Fruit fly (Drosophila melanogaster) whole organism, wandering third instar larva: Measurements from ENCODE around the gene msl-1.

Experiments used
- Abd-B ChIP-seq: fragments of >200 bp; optimal IDR thresholded peaks from 2 replicates; lab custom pipeline; 2017; ENCODE audit warnings: missing biosample characterization, missing genetic modification characterization
- CG32264 ChIP-seq: fragments of 200-800 bp; sonication (Bioruptor generic); optimal IDR thresholded peaks from 2 replicates; lab custom pipeline; 2016; ENCODE audit warnings: missing biosample characterization, missing genetic modification characterization
- CG9705 ChIP-seq: fragments of 200-800 bp; sonication (Bioruptor generic); optimal IDR thresholded peaks from 2 replicates; lab custom pipeline; 2018; ENCODE audit warnings: missing biosample characterization, mild to moderate bottlenecking, missing genetic modification characterization
- CrebA ChIP-seq: fragments of 200-800 bp; sonication (Bioruptor generic); optimal IDR thresholded peaks from 2 replicates; lab custom pipeline; 2016; ENCODE audit warnings: missing biosample characterization, mild to moderate bottlenecking, missing genetic modification characterization, borderline replicate concordance
- Dfd ChIP-seq: fragments of >200 bp; optimal IDR thresholded peaks from 2 replicates; lab custom pipeline; 2017; ENCODE audit warnings: missing biosample characterization, missing genetic modification characterization
- Dif ChIP-seq: fragments of 200-275, 200-300 bp; sonication (Bioruptor generic); optimal IDR thresholded peaks from 2 replicates; lab custom pipeline; 2018; ENCODE audit warnings: missing biosample characterization, missing genetic modification characterization; ENCODE audit not compliant: partially characterized antibody
- GATAd ChIP-seq: sonication (Bioruptor generic); optimal IDR thresholded peaks from 2 replicates; lab custom pipeline; 2016; ENCODE audit warnings: missing biosample characterization, missing genetic modification characterization
- HLH106 ChIP-seq: fragments of 200-800 bp; optimal IDR thresholded peaks from 3 replicates; lab custom pipeline; 2019; ENCODE audit warnings: missing biosample characterization, mild to moderate bottlenecking, missing genetic modification characterization, moderate library complexity
- Hnf4 ChIP-seq: fragments of 200-800 bp; sonication (Bioruptor generic); optimal IDR thresholded peaks from 2 replicates; lab custom pipeline; 2016; ENCODE audit warnings: missing biosample characterization, mild to moderate bottlenecking, missing genetic modification characterization
- Hr78 ChIP-seq: fragments of >200 bp; optimal IDR thresholded peaks from 2 replicates; lab custom pipeline; 2017; ENCODE audit warnings: missing biosample characterization, missing genetic modification characterization
- Hr83 ChIP-seq: fragments of 200-300 bp; sonication (Bioruptor generic); optimal IDR thresholded peaks from 2 replicates; lab custom pipeline; 2016; ENCODE audit warnings: missing biosample characterization, mild to moderate bottlenecking, missing genetic modification characterization, moderate library complexity; ENCODE audit not compliant: poor library complexity, severe bottlenecking
- Jra ChIP-seq: sonication (Bioruptor generic); optimal IDR thresholded peaks from 2 replicates; lab custom pipeline; 2016; ENCODE audit warnings: missing biosample characterization, missing genetic modification characterization
- Mio ChIP-seq: sonication (Bioruptor generic); optimal IDR thresholded peaks from 2 replicates; lab custom pipeline; 2016; ENCODE audit warnings: missing biosample characterization, missing genetic modification characterization
- Myc ChIP-seq: fragments of >200 bp; optimal IDR thresholded peaks from 2 replicates; lab custom pipeline; 2017
- N ChIP-seq: fragments of >200 bp; optimal IDR thresholded peaks from 2 replicates; lab custom pipeline; 2018; ENCODE audit warnings: missing biosample characterization, missing external identifiers, missing genetic modification characterization
- OdsH ChIP-seq: fragments of 200-800 bp; sonication (Bioruptor generic); optimal IDR thresholded peaks from 2 replicates; lab custom pipeline; 2016; ENCODE audit warnings: missing biosample characterization, mild to moderate bottlenecking, missing genetic modification characterization
- Rel ChIP-seq, 2 experiments: fragments of 200-800 bp; sonication (Bioruptor generic) in 1 of 2; optimal IDR thresholded peaks; 2 replicates in 1 of 2; 3 replicates in 1 of 2; lab custom pipeline; 2016 to 2019; ENCODE audit warnings: mild to moderate bottlenecking in 2 of 2, missing biosample characterization in 2 of 2, missing genetic modification characterization in 2 of 2, moderate library complexity in 1 of 2
- Sp1 ChIP-seq: fragments of 200-800 bp; sonication (Bioruptor generic); optimal IDR thresholded peaks from 3 replicates; lab custom pipeline; 2019; ENCODE audit warnings: missing biosample characterization, mild to moderate bottlenecking, missing genetic modification characterization, moderate library complexity
- Vsx2 ChIP-seq: fragments of 200-300, 225-300 bp; sonication (Bioruptor generic); optimal IDR thresholded peaks from 2 replicates; lab custom pipeline; 2018; ENCODE audit warnings: missing biosample characterization, missing genetic modification characterization; ENCODE audit not compliant: partially characterized antibody
- br ChIP-seq: fragments of 200-800 bp; sonication (Bioruptor generic); optimal IDR thresholded peaks from 2 replicates; lab custom pipeline; 2016; ENCODE audit warnings: missing biosample characterization, missing genetic modification characterization
- brk ChIP-seq: fragments of 200-800 bp; sonication (Bioruptor generic); optimal IDR thresholded peaks from 2 replicates; lab custom pipeline; 2016; ENCODE audit warnings: missing biosample characterization, mild to moderate bottlenecking, missing genetic modification characterization
- dl ChIP-seq, 2 experiments: fragments of 175-275, 200-275 bp in 1 of 2; fragments of 200-275 bp in 1 of 2; sonication (Bioruptor generic); optimal IDR thresholded peaks; lab custom pipeline; 2018; ENCODE audit warnings: mild to moderate bottlenecking in 2 of 2, missing biosample characterization in 2 of 2, missing genetic modification characterization in 2 of 2, moderate library complexity in 2 of 2; ENCODE audit not compliant: partially characterized antibody in 2 of 2, insufficient read depth in 1 of 2
- dmrt93B ChIP-seq: fragments of 200-800 bp; sonication (Bioruptor generic); optimal IDR thresholded peaks from 2 replicates; lab custom pipeline; 2018; ENCODE audit warnings: missing biosample characterization, mild to moderate bottlenecking, missing genetic modification characterization
- dsf ChIP-seq: sonication (Bioruptor generic); optimal IDR thresholded peaks from 2 replicates; lab custom pipeline; 2016; ENCODE audit warnings: missing biosample characterization, missing genetic modification characterization, borderline replicate concordance
- ey ChIP-seq: fragments of 200-800 bp; sonication (Bioruptor generic); optimal IDR thresholded peaks from 2 replicates; lab custom pipeline; 2016; ENCODE audit warnings: missing biosample characterization, missing genetic modification characterization
- foxo ChIP-seq, 2 experiments: fragments of 200-800 bp; sonication (Bioruptor generic); optimal IDR thresholded peaks; 2 replicates in 1 of 2; 3 replicates in 1 of 2; lab custom pipeline; 2016 to 2017; ENCODE audit warnings: missing biosample characterization in 2 of 2, missing genetic modification characterization in 2 of 2
- fru ChIP-seq: fragments of 200-800 bp; sonication (Bioruptor generic); optimal IDR thresholded peaks from 3 replicates; lab custom pipeline; 2016; ENCODE audit warnings: missing biosample characterization, mild to moderate bottlenecking, missing genetic modification characterization
- h ChIP-seq: fragments of 200-800 bp; sonication (Bioruptor generic); optimal IDR thresholded peaks from 3 replicates; lab custom pipeline; 2016; ENCODE audit warnings: missing biosample characterization, mild to moderate bottlenecking, missing genetic modification characterization
- jim ChIP-seq: fragments of 175-275, 200-325 bp; sonication (Bioruptor generic); optimal IDR thresholded peaks from 2 replicates; lab custom pipeline; 2016; ENCODE audit warnings: missing biosample characterization, mild to moderate bottlenecking, missing genetic modification characterization
- lola ChIP-seq: fragments of >200 bp; optimal IDR thresholded peaks from 2 replicates; lab custom pipeline; 2017; ENCODE audit warnings: missing biosample characterization, missing genetic modification characterization
- pan ChIP-seq: fragments of >200 bp; optimal IDR thresholded peaks from 2 replicates; lab custom pipeline; 2017
- psq ChIP-seq: fragments of 200-800 bp; sonication (Bioruptor generic); optimal IDR thresholded peaks from 3 replicates; lab custom pipeline; 2017; ENCODE audit warnings: missing biosample characterization, mild to moderate bottlenecking, missing genetic modification characterization, moderate library complexity
- rgr ChIP-seq: fragments of 200-800 bp; sonication (Bioruptor generic); optimal IDR thresholded peaks from 3 replicates; lab custom pipeline; 2016; ENCODE audit warnings: missing biosample characterization, mild to moderate bottlenecking, missing genetic modification characterization
- sage ChIP-seq: fragments of 200-800 bp; sonication (Bioruptor generic); optimal IDR thresholded peaks from 2 replicates; lab custom pipeline; 2016; ENCODE audit warnings: missing biosample characterization, mild to moderate bottlenecking, missing genetic modification characterization
- sv ChIP-seq: fragments of 200-800 bp; sonication (Bioruptor generic); optimal IDR thresholded peaks from 3 replicates; lab custom pipeline; 2016; ENCODE audit warnings: missing biosample characterization, missing genetic modification characterization
- tai ChIP-seq: sonication (Bioruptor generic); optimal IDR thresholded peaks from 2 replicates; lab custom pipeline; 2016; ENCODE audit warnings: missing biosample characterization, missing genetic modification characterization
- usp ChIP-seq: fragments of >200 bp; optimal IDR thresholded peaks from 2 replicates; lab custom pipeline; 2017; ENCODE audit warnings: missing biosample characterization, missing genetic modification characterization
- woc ChIP-seq: sonication (Bioruptor generic); optimal IDR thresholded peaks from 2 replicates; lab custom pipeline; 2016; ENCODE audit warnings: missing biosample characterization, mild to moderate bottlenecking, missing genetic modification characterization

Gene msl-1

DNA sequence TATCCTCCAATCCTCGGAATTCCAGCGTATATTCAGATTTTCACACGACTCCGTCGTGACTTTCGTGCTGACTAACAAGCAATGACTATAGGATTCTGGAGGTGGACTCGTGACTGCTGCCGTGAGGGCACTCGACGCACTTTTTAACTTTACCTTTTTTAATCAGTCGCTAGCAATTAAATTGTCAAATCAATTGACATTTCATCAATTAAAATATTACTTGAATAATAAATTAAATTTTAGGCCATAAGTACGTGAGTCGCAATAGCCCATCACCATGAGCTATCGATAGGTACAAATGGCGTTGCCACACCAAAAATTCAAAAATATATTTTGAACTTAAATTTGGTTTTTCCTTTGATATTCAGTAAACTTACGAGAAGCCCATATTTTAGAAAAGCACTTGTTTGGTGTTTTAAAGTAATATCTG lies 17.0 kb upstream of the msl-1 start, which contains the start of gene Jwa:
Gene Jwa, minus strand, starts transcription at position 87 of the 430 bp plus-strand sequence.
- TF ChIP-seq Dfd (GFP tag; lab: Kevin White, UChicago) (no peak), Mio (GFP tag; lab: Kevin White, UChicago) (peak; percentile 78), sage (GFP tag; lab: Kevin White, UChicago) (peak; percentile 57), Hnf4 (GFP tag; lab: Kevin White, UChicago) (peak; percentile 98), ey (GFP tag; lab: Kevin White, UChicago) (peak; percentile 91), Hr83 (peak; percentile 37), Abd-B (no peak), CG9705 (peak; percentile 74), HLH106 (tag; lab: Kevin White, UChicago) (peak; percentile 84), CrebA (GFP tag; lab: Kevin White, UChicago) (no peak), br (GFP tag; lab: Kevin White, UChicago) (peak; percentile 96), CG32264 (GFP tag; lab: Kevin White, UChicago) (peak; percentile 65), foxo (GFP tag; optimal IDR thresholded peaks at IDR 0.05; lab: Kevin White, UChicago) (peak; percentile 85 to 98), dl (GFP tag; optimal IDR thresholded peaks at IDR 0.05; lab: Kevin White, UChicago; ENCODE audit: insufficient read depth in 1 of 2, partially characterized antibody in 2 of 2) (no peak), jim (GFP tag; lab: Kevin White, UChicago) (peak; percentile 27), sv (GFP tag; lab: Kevin White, UChicago) (peak; percentile 89), Rel (GFP tag; optimal IDR thresholded peaks at IDR 0.05; lab: Kevin White, UChicago) (no peak), Rel (tag; optimal IDR thresholded peaks at IDR 0.05; lab: Kevin White, UChicago) (peak; percentile 70), dmrt93B (GFP tag; lab: Kevin White, UChicago) (peak; percentile 68), OdsH (peak; percentile 90), dsf (GFP tag; lab: Kevin White, UChicago) (peak; percentile 94), brk (GFP tag; lab: Kevin White, UChicago) (no peak), psq (GFP tag; lab: Kevin White, UChicago) (peak; percentile 88), Hr78 (no peak), woc (GFP tag; lab: Kevin White, UChicago) (peak; percentile 88), Sp1 (GFP tag; lab: Kevin White, UChicago) (peak; percentile 93), h (GFP tag; lab: Kevin White, UChicago) (peak; percentile 90), Myc (lab: Kevin White, UChicago) (no peak), rgr (GFP tag; lab: Kevin White, UChicago) (peak; percentile 98), tai (GFP tag; lab: Kevin White, UChicago) (no peak), Jra (GFP tag; lab: Kevin White, UChicago) (peak; percentile 97), fru (GFP tag; lab: Kevin White, UChicago) (peak; percentile 92), Dif (GFP tag; lab: Kevin White, UChicago) (no peak), lola (no peak)

DNA sequence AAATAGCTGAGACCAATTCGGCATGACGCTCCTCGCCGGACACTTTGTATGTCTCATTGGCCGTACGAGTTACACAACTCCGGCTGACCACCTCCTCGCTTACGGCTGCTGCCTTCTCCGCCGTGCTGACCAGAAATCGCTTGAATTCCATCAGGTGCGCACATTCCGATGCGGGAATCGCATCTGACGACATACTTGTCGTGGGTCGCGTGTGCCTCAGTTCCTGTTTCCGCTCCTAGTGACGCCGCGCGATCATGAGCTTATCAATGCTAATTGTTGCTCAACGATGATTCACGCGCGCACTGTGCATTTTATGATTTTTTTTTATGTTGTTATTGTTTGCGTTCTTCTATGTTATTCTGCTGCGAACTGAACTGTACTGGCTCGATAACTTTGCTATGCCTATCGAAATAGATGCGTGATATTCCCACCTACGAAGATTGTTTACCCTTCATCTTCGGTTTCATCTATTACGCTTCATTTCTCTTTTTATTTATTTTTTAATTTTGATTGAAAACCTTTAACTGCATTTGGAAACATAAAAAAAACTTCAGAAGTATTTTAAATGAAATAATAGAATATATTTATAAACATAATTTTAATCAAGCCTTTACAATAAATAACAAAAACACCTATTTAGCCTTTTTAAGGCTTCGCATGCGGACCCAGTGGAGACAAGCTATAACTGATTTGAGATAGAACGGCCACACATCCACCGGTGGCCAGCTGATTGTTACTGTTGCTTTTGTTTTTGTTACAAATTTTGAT lies 14.3 kb upstream of the msl-1 start, which contains the start of the genes CG10376 and CG10343:
Gene CG10376, minus strand, starts transcription at position 385 of the 768 bp plus-strand sequence.
Gene CG10343, plus strand, starts transcription at position 753 of the 768 bp plus-strand sequence.
- TF ChIP-seq Hr83 = no peak
- TF ChIP-seq Abd-B = no peak
- peak; percentile 34 for TF ChIP-seq sv (GFP tag; lab: Kevin White, UChicago)
- TF ChIP-seq ey (GFP tag; lab: Kevin White, UChicago) = peak; percentile 56
- peak; percentile 9 for TF ChIP-seq Myc (lab: Kevin White, UChicago)
- no peak for TF ChIP-seq CrebA (GFP tag; lab: Kevin White, UChicago)
- peak; percentile 87 for TF ChIP-seq Sp1 (GFP tag; lab: Kevin White, UChicago)
- TF ChIP-seq HLH106 (tag; lab: Kevin White, UChicago) = peak; percentile 92
- TF ChIP-seq CG9705 = peak; percentile 79
- TF ChIP-seq Dfd (GFP tag; lab: Kevin White, UChicago) = no peak
- peak; percentile 90 for TF ChIP-seq Hr78
- no peak for TF ChIP-seq CG32264 (GFP tag; lab: Kevin White, UChicago)
- TF ChIP-seq dl (GFP tag; optimal IDR thresholded peaks at IDR 0.05; lab: Kevin White, UChicago; ENCODE audit: insufficient read depth in 1 of 2, partially characterized antibody in 2 of 2) = no peak
- TF ChIP-seq foxo (GFP tag; optimal IDR thresholded peaks at IDR 0.05; lab: Kevin White, UChicago) = peak in 1 of 2 experiments; percentile 85
- TF ChIP-seq h (GFP tag; lab: Kevin White, UChicago) = peak; percentile 68
- TF ChIP-seq dsf (GFP tag; lab: Kevin White, UChicago) = no peak
- TF ChIP-seq sage (GFP tag; lab: Kevin White, UChicago) = no peak
- peak; percentile 83 for TF ChIP-seq dmrt93B (GFP tag; lab: Kevin White, UChicago)
- no peak for TF ChIP-seq Jra (GFP tag; lab: Kevin White, UChicago)
- no peak for TF ChIP-seq jim (GFP tag; lab: Kevin White, UChicago)
- TF ChIP-seq fru (GFP tag; lab: Kevin White, UChicago) = peak; percentile 70
- peak; percentile 85 for TF ChIP-seq psq (GFP tag; lab: Kevin White, UChicago)
- no peak for TF ChIP-seq lola
- no peak for TF ChIP-seq Dif (GFP tag; lab: Kevin White, UChicago)
- peak; percentile 57 for TF ChIP-seq Hnf4 (GFP tag; lab: Kevin White, UChicago)
- TF ChIP-seq br (GFP tag; lab: Kevin White, UChicago) = no peak
- peak; percentile 76 for TF ChIP-seq woc (GFP tag; lab: Kevin White, UChicago)
- TF ChIP-seq Vsx2 (GFP tag; lab: Kevin White, UChicago) = no peak
- no peak for TF ChIP-seq brk (GFP tag; lab: Kevin White, UChicago)
- peak; percentile 71 for TF ChIP-seq OdsH
- no peak for TF ChIP-seq Mio (GFP tag; lab: Kevin White, UChicago)
- TF ChIP-seq GATAd = no peak
- TF ChIP-seq tai (GFP tag; lab: Kevin White, UChicago) = no peak
- peak; percentile 77 for TF ChIP-seq rgr (GFP tag; lab: Kevin White, UChicago)
- no peak for TF ChIP-seq pan (lab: Kevin White, UChicago)
- no peak for TF ChIP-seq Rel (GFP tag; optimal IDR thresholded peaks at IDR 0.05; lab: Kevin White, UChicago)
- TF ChIP-seq Rel (tag; optimal IDR thresholded peaks at IDR 0.05; lab: Kevin White, UChicago) = peak; percentile 62
- no peak for TF ChIP-seq usp (GFP tag; lab: Kevin White, UChicago)
- peak; percentile 98 for TF ChIP-seq N (GFP tag; lab: Kevin White, UChicago)
